Fruit fly (Drosophila melanogaster): ENCODE measurements around the gene Atg101.

- TF ChIP-seq CG1620 (GFP tag; optimal IDR thresholded peaks at IDR 0.05) (no peak), Crg-1 (GFP tag; optimal IDR thresholded peaks at IDR 0.05) (no peak)
Observed at dm6 chrX:18791368-18791767, at the start of gene Atg101.

All from whole organism, adult.